Fruit fly (Drosophila melanogaster) whole organism, pupa: ENCODE results near the gene CG5402.

Source experiments
- CG10348 ChIP-seq: fragments of 200-800 bp; sonication (Bioruptor generic); IDR thresholded peaks from 2 replicates; pipeline ENCODE4 v1.3.6; 2022; ENCODE audit warnings: missing biosample characterization, missing genetic modification characterization
- CG12605 ChIP-seq: fragments of 200-800 bp; sonication (Bioruptor generic); IDR thresholded peaks from 2 replicates; pipeline ENCODE4 v1.3.6; 2022; ENCODE audit warnings: missing biosample characterization, missing genetic modification characterization
- CG13204 ChIP-seq: fragments of 200-800 bp; sonication (Bioruptor generic); optimal IDR thresholded peaks from 2 replicates; lab custom pipeline; 2018; ENCODE audit warnings: missing biosample characterization, mild to moderate bottlenecking, missing genetic modification characterization, moderate library complexity
- CG14655 ChIP-seq: fragments of 200-800 bp; sonication (Bioruptor generic); optimal IDR thresholded peaks from 3 replicates; lab custom pipeline; 2017; ENCODE audit warnings: mild to moderate bottlenecking, missing biosample characterization, missing genetic modification reagents, missing genetic modification characterization
- CG15710 ChIP-seq: fragments of 200-800 bp; sonication (Bioruptor generic); optimal IDR thresholded peaks from 2 replicates; lab custom pipeline; 2018; ENCODE audit warnings: missing biosample characterization, mild to moderate bottlenecking, missing genetic modification characterization, moderate library complexity
- CG17806 ChIP-seq: fragments of 200-800 bp; sonication (Bioruptor generic); optimal IDR thresholded peaks from 2 replicates; lab custom pipeline; 2018; ENCODE audit warnings: missing biosample characterization, mild to moderate bottlenecking, missing genetic modification characterization, moderate library complexity
- CG32121 ChIP-seq: fragments of 200-800 bp; sonication (Bioruptor generic); IDR thresholded peaks from 2 replicates; pipeline ENCODE4 v1.3.6; 2022; ENCODE audit warnings: missing biosample characterization, missing genetic modification characterization
- CG34367 ChIP-seq: fragments of 200-800 bp; sonication (Bioruptor generic); optimal IDR thresholded peaks from 2 replicates; lab custom pipeline; 2018; ENCODE audit warnings: missing biosample characterization, mild to moderate bottlenecking, missing genetic modification characterization
- CG4496 ChIP-seq: fragments of 200-800 bp; sonication (Bioruptor generic); IDR thresholded peaks from 3 replicates; pipeline ENCODE4 v1.3.6; 2022; ENCODE audit warnings: missing biosample characterization, missing genetic modification characterization
- CG8159 ChIP-seq: fragments of 200-800 bp; sonication (Bioruptor generic); optimal IDR thresholded peaks from 3 replicates; lab custom pipeline; 2018; ENCODE audit warnings: missing biosample characterization, mild to moderate bottlenecking, missing genetic modification characterization, moderate library complexity
- CG8301 ChIP-seq: fragments of 200-800 bp; sonication (Bioruptor generic); optimal IDR thresholded peaks from 2 replicates; lab custom pipeline; 2018; ENCODE audit warnings: missing biosample characterization, mild to moderate bottlenecking, missing genetic modification characterization
- CG9948 ChIP-seq: fragments of 200-800 bp; sonication (Bioruptor generic); optimal IDR thresholded peaks from 2 replicates; lab custom pipeline; 2018; ENCODE audit warnings: missing biosample characterization, mild to moderate bottlenecking, missing genetic modification characterization, moderate library complexity
- D1 ChIP-seq: fragments of 200-800 bp; sonication (Bioruptor generic); optimal IDR thresholded peaks from 2 replicates; lab custom pipeline; 2018; ENCODE audit warnings: missing biosample characterization, mild to moderate bottlenecking, missing genetic modification characterization, moderate library complexity
- EcR ChIP-seq: fragments of 200-800 bp; sonication (Bioruptor generic); optimal IDR thresholded peaks from 3 replicates; lab custom pipeline; 2019; ENCODE audit warnings: missing biosample characterization, missing genetic modification characterization, mild to moderate bottlenecking, moderate library complexity, missing genetic modification reagents
- Ets98B ChIP-seq: fragments of 200-800 bp; sonication (Bioruptor generic); IDR thresholded peaks from 2 replicates; pipeline ENCODE4 v1.3.6; 2022; ENCODE audit warnings: missing biosample characterization, missing genetic modification characterization
- Pif1A ChIP-seq: fragments of 200-800 bp; sonication (Bioruptor generic); optimal IDR thresholded peaks from 3 replicates; lab custom pipeline; 2016; ENCODE audit warnings: missing biosample characterization, missing genetic modification characterization
- Pif1B ChIP-seq: fragments of 200-800 bp; sonication (Bioruptor generic); optimal IDR thresholded peaks from 3 replicates; lab custom pipeline; 2016; ENCODE audit warnings: missing biosample characterization, missing genetic modification characterization
- Snoo ChIP-seq: fragments of 200-800 bp; sonication (Bioruptor generic); optimal IDR thresholded peaks from 3 replicates; lab custom pipeline; 2017; ENCODE audit warnings: missing biosample characterization, mild to moderate bottlenecking, missing genetic modification characterization, inconsistent platforms
- fd96Ca ChIP-seq: fragments of 200-800 bp; sonication (Bioruptor generic); IDR thresholded peaks from 3 replicates; pipeline ENCODE4 v1.3.6; 2022; ENCODE audit warnings: missing biosample characterization, missing genetic modification characterization
- gl ChIP-seq: fragments of 200-800 bp; sonication (Bioruptor generic); optimal IDR thresholded peaks from 2 replicates; lab custom pipeline; 2018; ENCODE audit warnings: missing biosample characterization, mild to moderate bottlenecking, missing genetic modification characterization
- rn ChIP-seq: fragments of 200-800 bp; sonication (Bioruptor generic); IDR thresholded peaks from 2 replicates; pipeline ENCODE4 v1.3.6; 2022; ENCODE audit warnings: missing biosample characterization, missing genetic modification characterization

The CG5402 gene

DNA sequence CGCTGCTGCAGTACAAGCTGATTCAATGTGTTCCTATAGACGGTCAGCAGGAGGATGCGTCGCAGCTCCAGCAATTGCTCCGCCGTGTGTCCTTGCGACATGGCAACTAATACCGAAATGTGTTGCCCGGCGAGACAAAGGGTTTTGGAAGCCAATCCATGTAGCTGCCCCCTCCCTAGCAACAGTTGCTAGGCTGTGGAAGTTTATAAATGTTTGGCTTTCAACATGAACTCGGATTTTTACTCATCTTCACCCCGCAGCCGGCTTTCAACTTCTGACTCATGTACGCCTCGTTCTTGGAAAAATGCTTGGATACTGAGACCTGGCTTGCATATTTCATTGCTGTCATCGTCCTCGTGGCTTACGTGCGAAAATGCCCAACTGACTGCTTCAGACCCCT lies 14.4 kb upstream of the CG5402 start, which contains the start of gene CG13972:
Gene CG13972 (minus strand): TSS at position 101 of the 400 bp plus-strand sequence.
- TF ChIP-seq Pif1B (GFP tag; lab: Kevin White, UChicago) (no peak), CG9948 (no peak)

dm6 chr3R:27501938-27502337 lies 818 bp downstream of the CG5402 start, which contains the start of gene CG43139:
CG43139 (minus strand) TSS chr3R:27502025.
- no peak for TF ChIP-seq CG14655 (GFP tag; lab: Kevin White, UChicago)
- TF ChIP-seq CG4496 (GFP tag; lab: Robert Waterston, UW): no peak
- TF ChIP-seq CG8159 (tag; lab: Kevin White, UChicago): no peak
- TF ChIP-seq CG17806 (tag; lab: Kevin White, UChicago): no peak
- TF ChIP-seq CG12605 (GFP tag; lab: Robert Waterston, UW): no peak
- no peak for TF ChIP-seq rn

- TF ChIP-seq fd96Ca (GFP tag; lab: Robert Waterston, UW) (no peak), D1 (tag; lab: Kevin White, UChicago) (no peak), CG13204 (GFP tag; lab: Kevin White, UChicago) (no peak), Pif1A (GFP tag; lab: Kevin White, UChicago) (no peak), CG32121 (GFP tag; lab: Robert Waterston, UW) (no peak), rn (no peak), CG15710 (tag; lab: Kevin White, UChicago) (no peak), CG8301 (tag; lab: Kevin White, UChicago) (no peak), Pif1B (GFP tag; lab: Kevin White, UChicago) (no peak)
Observed at dm6 chr3R:27497616-27498015, 5.1 kb downstream of the CG5402 start.

DNA sequence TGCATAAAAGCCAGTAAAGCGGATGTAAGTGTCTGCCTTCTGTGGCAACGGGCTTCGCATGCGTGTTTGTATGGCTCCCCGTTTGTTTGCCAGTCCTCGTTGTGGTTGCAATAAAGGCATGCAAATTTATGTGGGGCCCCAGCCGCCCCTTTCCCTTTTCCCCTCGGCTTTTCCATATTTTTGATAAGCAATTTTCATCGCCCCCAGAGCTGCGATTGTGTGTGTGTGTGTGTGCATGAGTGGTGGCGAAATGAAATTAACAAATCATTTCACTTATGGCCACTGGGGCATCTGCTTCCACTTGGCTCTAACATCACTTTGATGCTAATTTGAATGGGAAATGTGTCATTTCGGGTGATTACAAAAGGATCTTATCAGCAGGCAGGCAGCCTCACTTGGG lies 15.1 kb downstream of the CG5402 start, which contains the start of gene Gr98a:
Gene Gr98a (plus strand): TSS at position 301 of the 400 bp plus-strand sequence.
- TF ChIP-seq EcR (GFP tag; lab: Kevin White, UChicago) (no peak), Ets98B (GFP tag; lab: Robert Waterston, UW) (no peak), CG15710 (tag; lab: Kevin White, UChicago) (no peak), CG13204 (GFP tag; lab: Kevin White, UChicago) (no peak), CG10348 (GFP tag; lab: Robert Waterston, UW) (no peak), CG12605 (GFP tag; lab: Robert Waterston, UW) (no peak), CG14655 (GFP tag; lab: Kevin White, UChicago) (no peak), fd96Ca (GFP tag; lab: Robert Waterston, UW) (no peak), CG17806 (tag; lab: Kevin White, UChicago) (no peak)

DNA sequence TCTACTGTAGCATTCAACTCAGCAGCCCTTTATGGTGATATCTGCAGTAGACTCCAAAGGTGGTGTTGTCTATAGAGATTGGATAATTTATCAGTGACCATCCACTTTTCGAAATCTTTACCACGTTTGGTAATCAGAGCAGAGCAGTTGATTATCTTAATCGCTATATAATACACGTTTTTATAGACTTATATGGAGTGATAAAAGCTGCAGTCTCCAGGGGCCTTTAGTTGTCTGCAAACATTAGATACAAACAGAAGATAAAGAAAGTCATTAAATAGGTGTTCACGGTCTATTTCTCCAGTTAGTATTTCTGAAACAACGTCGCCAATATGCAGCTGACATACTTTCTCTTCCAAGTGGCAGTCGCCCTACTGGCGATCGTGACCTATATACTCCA lies 24.4 kb downstream of the CG5402 start, which contains the start of gene Cyp6a18:
Gene Cyp6a18 (plus strand): TSS at position 301 of the 400 bp plus-strand sequence.
- TF ChIP-seq Snoo (tag; lab: Kevin White, UChicago) (no peak), CG17806 (tag; lab: Kevin White, UChicago) (no peak), CG14655 (GFP tag; lab: Kevin White, UChicago) (no peak), fd96Ca (GFP tag; lab: Robert Waterston, UW) (no peak), Pif1B (GFP tag; lab: Kevin White, UChicago) (no peak), gl (tag; lab: Kevin White, UChicago) (no peak), CG34367 (tag; lab: Kevin White, UChicago) (no peak), CG10348 (GFP tag; lab: Robert Waterston, UW) (no peak), EcR (GFP tag; lab: Kevin White, UChicago) (no peak), CG12605 (GFP tag; lab: Robert Waterston, UW) (no peak), CG8159 (tag; lab: Kevin White, UChicago) (no peak), CG15710 (tag; lab: Kevin White, UChicago) (no peak), CG4496 (GFP tag; lab: Robert Waterston, UW) (no peak), CG32121 (GFP tag; lab: Robert Waterston, UW) (no peak)

- TF ChIP-seq CG10348 (GFP tag; lab: Robert Waterston, UW): no peak
- no peak for TF ChIP-seq CG13204 (GFP tag; lab: Kevin White, UChicago)
Observed at dm6 chr3R:27477507-27477906, 25.2 kb downstream of the CG5402 start.

DNA sequence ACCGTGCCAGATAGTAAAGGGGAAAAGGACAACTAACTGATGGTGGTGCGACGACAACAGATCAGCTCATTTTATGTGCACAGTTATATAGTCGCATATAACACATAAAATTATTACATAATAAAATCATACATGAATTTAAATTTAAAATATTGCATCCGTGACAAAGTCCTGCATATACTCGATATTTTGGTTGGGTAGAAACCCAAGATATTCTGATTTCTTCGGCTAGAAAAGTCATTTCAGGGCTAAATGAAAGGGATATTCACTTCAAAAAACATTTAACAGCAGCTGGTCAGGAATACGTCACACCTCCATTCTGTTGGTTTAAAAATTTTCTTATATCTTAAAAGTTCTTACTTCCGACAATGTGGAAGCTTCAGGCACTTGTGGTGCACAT lies 38.9 kb downstream of the CG5402 start, which contains the start of gene CG13978:
Gene CG13978 (plus strand): TSS at position 301 of the 400 bp plus-strand sequence.
- no peak for TF ChIP-seq CG32121 (GFP tag; lab: Robert Waterston, UW)
- TF ChIP-seq rn: no peak
- no peak for TF ChIP-seq CG17806 (tag; lab: Kevin White, UChicago)
- no peak for TF ChIP-seq gl (tag; lab: Kevin White, UChicago)
- TF ChIP-seq CG15710 (tag; lab: Kevin White, UChicago): no peak
- TF ChIP-seq CG4496 (GFP tag; lab: Robert Waterston, UW): no peak
- no peak for TF ChIP-seq EcR (GFP tag; lab: Kevin White, UChicago)
- no peak for TF ChIP-seq Ets98B (GFP tag; lab: Robert Waterston, UW)
- no peak for TF ChIP-seq CG8301 (tag; lab: Kevin White, UChicago)
- TF ChIP-seq D1 (tag; lab: Kevin White, UChicago): no peak
- TF ChIP-seq Snoo (tag; lab: Kevin White, UChicago): no peak
- no peak for TF ChIP-seq CG14655 (GFP tag; lab: Kevin White, UChicago)
- TF ChIP-seq Pif1A (GFP tag; lab: Kevin White, UChicago): no peak
- no peak for TF ChIP-seq CG12605 (GFP tag; lab: Robert Waterston, UW)
- no peak for TF ChIP-seq CG9948
- TF ChIP-seq CG8159 (tag; lab: Kevin White, UChicago): no peak
- TF ChIP-seq CG10348 (GFP tag; lab: Robert Waterston, UW): no peak
- no peak for TF ChIP-seq fd96Ca (GFP tag; lab: Robert Waterston, UW)
- no peak for TF ChIP-seq CG13204 (GFP tag; lab: Kevin White, UChicago)
- TF ChIP-seq CG34367 (tag; lab: Kevin White, UChicago): no peak
